Worm (Caenorhabditis elegans): Measurements from ENCODE around the gene srbc-50.
"Not testable (repeated sequence)": the region's sequence is repeated elsewhere in the genome, so short reads cannot be mapped to it uniquely, and the experiment has no call there.

The srbc-50 gene

ce11 chrV:15821398-15821797, 3.4 kb downstream of the srbc-50 start, which contains the start of gene srbc-49:
TSS of gene srbc-49 (plus strand) at chrV:15821698.
- TF ChIP-seq sea-1 (GFP tag; conservative IDR thresholded peaks at IDR 0.05) (no peak), tra-4 (tag; optimal IDR thresholded peaks at IDR 0.05) (no peak), pes-1 (GFP tag; IDR thresholded peaks at IDR 0.05) (no peak), tbx-11 (GFP tag; IDR thresholded peaks at IDR 0.05) (no peak), ama-1 (optimal IDR thresholded peaks at IDR 0.05) (no peak), ceh-36 (tag; optimal IDR thresholded peaks at IDR 0.05) (no peak)

DNA sequence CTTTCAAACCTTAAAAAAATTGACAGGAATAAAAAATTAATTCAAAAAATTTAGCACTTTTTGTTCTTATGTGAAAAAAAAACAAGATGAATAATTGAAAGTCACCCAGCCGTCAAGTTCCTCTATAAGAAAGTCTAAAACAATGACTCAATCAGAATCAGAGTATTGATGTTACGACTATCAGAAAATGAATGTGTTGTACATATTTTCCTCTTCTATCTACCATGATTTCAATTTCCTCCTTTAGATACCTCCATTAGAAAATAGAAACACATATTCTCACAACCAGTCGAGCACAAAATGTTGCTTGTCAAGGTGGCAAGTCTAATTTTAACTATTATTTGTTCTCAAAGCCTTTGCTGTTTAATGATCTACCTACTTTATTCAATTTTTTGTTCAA, 4.8 kb downstream of the srbc-50 start, which contains the start of gene srbc-48:
Gene srbc-48 (plus strand): TSS at position 301 of the 400 bp plus-strand sequence.
- TF ChIP-seq tbx-37 (GFP tag; conservative IDR thresholded peaks at IDR 0.05), result no peak

ce11 chrV:15817746-15818145, 7.0 kb downstream of the srbc-50 start, which contains the start of gene abf-3:
TSS of gene abf-3 (minus strand) at chrV:15817846.
- TF ChIP-seq sea-1 (GFP tag; conservative IDR thresholded peaks at IDR 0.05) (no peak), ama-1 (optimal IDR thresholded peaks at IDR 0.05) (no peak), scrt-1 (GFP tag; IDR thresholded peaks at IDR 0.05) (no peak), tbx-37 (GFP tag; conservative IDR thresholded peaks at IDR 0.05) (no peak), tra-4 (tag; optimal IDR thresholded peaks at IDR 0.05) (no peak), ceh-36 (tag; optimal IDR thresholded peaks at IDR 0.05) (no peak), pes-1 (GFP tag; IDR thresholded peaks at IDR 0.05) (no peak), tbx-11 (GFP tag; IDR thresholded peaks at IDR 0.05) (no peak), hnd-1 (tag; optimal IDR thresholded peaks at IDR 0.05) (no peak), flt-1 (GFP tag; IDR thresholded peaks at IDR 0.05) (no peak), aly-1 (tag; optimal IDR thresholded peaks at IDR 0.05) (no peak), ceh-13 (GFP tag; optimal IDR thresholded peaks at IDR 0.05) (no peak), F13C5.2 (tag; optimal IDR thresholded peaks at IDR 0.05) (no peak)

DNA sequence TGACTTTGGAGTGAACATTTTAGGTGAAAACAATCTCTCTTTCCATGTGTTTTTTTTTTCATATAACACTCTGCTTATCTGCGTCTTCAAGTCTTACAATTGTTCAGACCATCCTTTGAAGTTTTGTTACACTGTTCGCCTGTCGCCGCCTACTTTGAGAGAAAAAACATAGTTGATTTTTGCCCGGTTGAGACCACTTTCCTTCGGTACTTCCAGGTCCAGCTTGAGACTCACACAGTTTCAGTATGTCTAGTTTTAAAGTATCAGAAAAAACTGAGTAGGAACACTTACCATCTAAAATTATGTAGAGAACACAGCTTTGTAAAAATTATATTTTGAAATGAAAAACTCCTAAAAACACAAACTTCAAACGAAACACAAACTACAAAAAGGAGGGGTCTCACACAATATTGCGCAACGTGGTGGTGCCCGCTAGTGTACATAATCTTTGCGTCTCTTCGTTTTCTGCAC, 8.8 kb downstream of the srbc-50 start, which contains the start of the genes fbxa-69 and F54B8.4:
Gene fbxa-69 (minus strand): TSS at position 10 of the 471 bp plus-strand sequence.
Gene F54B8.4 (plus strand): TSS at position 421 of the 471 bp plus-strand sequence.
- no peak for TF ChIP-seq hnd-1 (tag; optimal IDR thresholded peaks at IDR 0.05)
- no peak for TF ChIP-seq hmbx-1 (tag; optimal IDR thresholded peaks at IDR 0.05)
- TF ChIP-seq ceh-36 (tag; optimal IDR thresholded peaks at IDR 0.05), result no peak
- no peak for TF ChIP-seq scrt-1 (GFP tag; IDR thresholded peaks at IDR 0.05)
- no peak for TF ChIP-seq flt-1 (GFP tag; IDR thresholded peaks at IDR 0.05)
- TF ChIP-seq tra-4 (tag; optimal IDR thresholded peaks at IDR 0.05), result no peak
- TF ChIP-seq sea-1 (GFP tag; conservative IDR thresholded peaks at IDR 0.05), result no peak
- no peak for TF ChIP-seq ama-1 (optimal IDR thresholded peaks at IDR 0.05)
- TF ChIP-seq B0310.2 (tag; optimal IDR thresholded peaks at IDR 0.05), result no peak
- no peak for TF ChIP-seq pes-1 (GFP tag; IDR thresholded peaks at IDR 0.05)
- TF ChIP-seq aly-1 (tag; optimal IDR thresholded peaks at IDR 0.05), result no peak
- TF ChIP-seq ceh-13 (GFP tag; optimal IDR thresholded peaks at IDR 0.05), result no peak
- TF ChIP-seq tbx-11 (GFP tag; IDR thresholded peaks at IDR 0.05), result no peak
- TF ChIP-seq tbx-37 (GFP tag; conservative IDR thresholded peaks at IDR 0.05), result no peak
- no peak for TF ChIP-seq ets-7 (tag; optimal IDR thresholded peaks at IDR 0.05)
- no peak for TF ChIP-seq hmg-4 (GFP tag; optimal IDR thresholded peaks at IDR 0.05)
- no peak for TF ChIP-seq F13C5.2 (tag; optimal IDR thresholded peaks at IDR 0.05)

- not testable (repeated sequence) for TF ChIP-seq hmg-4 (GFP tag; optimal IDR thresholded peaks at IDR 0.05); ceh-36 (tag; optimal IDR thresholded peaks at IDR 0.05); sea-1 (GFP tag; conservative IDR thresholded peaks at IDR 0.05)
Measured at ce11 chrV:15811982-15812381, 12.8 kb downstream of the srbc-50 start, which contains the start of gene nhr-282. TSS of gene nhr-282 (plus strand) at chrV:15812282.

ce11 chrV:15810446-15810845, 14.3 kb downstream of the srbc-50 start, which contains the start of gene F54B8.1:
TSS of gene F54B8.1 (plus strand) at chrV:15810746.
- TF ChIP-seq tbx-37 (GFP tag; conservative IDR thresholded peaks at IDR 0.05), result no peak
- TF ChIP-seq ceh-13 (GFP tag; optimal IDR thresholded peaks at IDR 0.05), result no peak

DNA sequence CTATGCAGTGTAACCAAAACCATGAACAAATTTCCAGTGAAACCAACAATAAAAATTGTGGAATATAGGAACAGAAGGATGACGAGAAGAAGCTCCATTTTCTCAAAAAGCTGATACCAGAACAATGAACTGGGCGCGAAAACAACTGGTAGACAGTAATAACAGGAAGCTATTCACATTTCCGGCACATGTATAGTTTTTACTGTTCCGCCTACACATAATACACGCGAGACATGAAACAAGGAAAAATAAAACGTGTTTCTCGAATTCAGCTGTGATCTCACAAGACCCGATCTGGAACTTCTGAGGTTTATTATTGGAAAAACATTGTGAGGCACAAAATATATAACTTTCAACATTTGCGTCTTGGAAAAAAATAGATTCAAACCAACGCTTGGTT, 15.2 kb downstream of the srbc-50 start, which contains the start of gene srsx-36:
Gene srsx-36 (minus strand): TSS at position 101 of the 400 bp plus-strand sequence.
- TF ChIP-seq B0310.2 (tag; optimal IDR thresholded peaks at IDR 0.05) (no peak), tbx-37 (GFP tag; conservative IDR thresholded peaks at IDR 0.05) (no peak), ceh-13 (GFP tag; optimal IDR thresholded peaks at IDR 0.05) (no peak)

DNA sequence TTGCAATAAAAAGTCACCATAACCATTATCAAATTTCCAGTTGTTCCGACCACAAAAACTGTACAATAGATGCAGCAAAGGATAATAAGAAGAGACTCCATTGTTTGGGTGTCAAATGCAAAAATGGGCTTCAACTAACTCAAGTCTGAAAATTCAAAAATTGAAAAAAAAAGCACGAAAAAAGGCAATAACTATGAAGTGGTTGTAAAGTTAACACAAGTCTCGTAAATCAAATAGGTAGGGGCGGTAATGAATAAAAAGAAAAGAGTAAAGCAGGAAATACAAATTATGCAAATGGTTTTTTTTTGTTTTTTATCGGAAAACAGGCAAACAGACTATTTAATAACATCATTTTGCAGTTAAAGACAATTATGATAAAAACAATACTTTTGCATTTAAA, 17.3 kb downstream of the srbc-50 start, which contains the start of gene srsx-38:
Gene srsx-38 (minus strand): TSS at position 101 of the 400 bp plus-strand sequence.
- TF ChIP-seq ama-1 (optimal IDR thresholded peaks at IDR 0.05); hmg-4 (GFP tag; optimal IDR thresholded peaks at IDR 0.05); sea-1 (GFP tag; conservative IDR thresholded peaks at IDR 0.05): not testable (repeated sequence)

- TF ChIP-seq B0310.2 (tag; optimal IDR thresholded peaks at IDR 0.05); flt-1 (GFP tag; IDR thresholded peaks at IDR 0.05); tbx-37 (GFP tag; conservative IDR thresholded peaks at IDR 0.05): not testable (repeated sequence)
Measured at ce11 chrV:15803748-15804147, 21.0 kb downstream of the srbc-50 start, which contains the start of gene T26E4.18. TSS of gene T26E4.18 (minus strand) at chrV:15803848.

Data from whole organism, early embryonic.